Worm (Caenorhabditis elegans) whole organism, L2 larva: ENCODE data around the gene F44D12.16.
"Not testable (repeated sequence)": the region's sequence is repeated elsewhere in the genome, so short reads cannot be mapped to it uniquely, and the experiment has no call there.

Experiments used
- C34F6.9 ChIP-seq: fragments of 150-350 bp; optimal IDR thresholded peaks from 2 replicates; lab custom pipeline; 2014; ENCODE audit warnings: missing biosample characterization, missing genetic modification characterization
- F13H6.1 ChIP-seq: sonication (generic microtip); optimal IDR thresholded peaks from 2 replicates; lab custom pipeline; 2016; ENCODE audit warnings: missing genetic modification characterization, missing compliant biosample characterization
- R02D3.7 ChIP-seq: fragments of 150-350 bp; optimal IDR thresholded peaks from 2 replicates; lab custom pipeline; 2014; ENCODE audit warnings: missing biosample characterization, missing genetic modification characterization
- Y55F3AM.14 ChIP-seq: fragments of 200-800 bp; sonication (Bioruptor generic); optimal IDR thresholded peaks from 2 replicates; lab custom pipeline; 2018; ENCODE audit warnings: mild to moderate bottlenecking, missing genetic modification characterization, missing compliant biosample characterization
- alr-1 ChIP-seq: fragments of 150-350 bp; optimal IDR thresholded peaks from 2 replicates; lab custom pipeline; 2014; ENCODE audit warnings: missing biosample characterization, missing genetic modification characterization
- aly-2 ChIP-seq: fragments of 150-350 bp; optimal IDR thresholded peaks from 2 replicates; lab custom pipeline; 2014; ENCODE audit warnings: missing biosample characterization, missing genetic modification characterization
- ama-1 ChIP-seq: fragments of 150-350 bp; optimal IDR thresholded peaks from 2 replicates; lab custom pipeline; 2018; ENCODE audit warnings: inconsistent platforms
- blmp-1 ChIP-seq: sonication (generic microtip); optimal IDR thresholded peaks from 2 replicates; lab custom pipeline; 2017; ENCODE audit warnings: missing genetic modification characterization, mild to moderate bottlenecking, missing compliant biosample characterization, antibody characterized with exemption, moderate library complexity; ENCODE audit not compliant: insufficient read depth
- ceh-16 ChIP-seq: fragments of 150-350 bp; optimal IDR thresholded peaks from 2 replicates; lab custom pipeline; 2014; ENCODE audit warnings: missing biosample characterization, missing genetic modification characterization
- ceh-82 ChIP-seq: fragments of 150-350 bp; optimal IDR thresholded peaks from 2 replicates; lab custom pipeline; 2014; ENCODE audit warnings: missing biosample characterization, missing genetic modification characterization
- crh-2 ChIP-seq: sonication (generic microtip); optimal IDR thresholded peaks from 2 replicates; lab custom pipeline; 2017; ENCODE audit warnings: missing biosample characterization, missing genetic modification characterization
- egl-27 ChIP-seq: sonication (generic microtip); optimal IDR thresholded peaks from 3 replicates; lab custom pipeline; 2017; ENCODE audit warnings: missing biosample characterization, missing genetic modification reagents, missing genetic modification characterization
- elt-1 ChIP-seq: fragments of 150-350 bp; optimal IDR thresholded peaks from 2 replicates; lab custom pipeline; 2014; ENCODE audit warnings: missing biosample characterization, missing genetic modification characterization
- elt-3 ChIP-seq: sonication (generic microtip); optimal IDR thresholded peaks from 2 replicates; lab custom pipeline; 2017; ENCODE audit warnings: missing biosample characterization, missing genetic modification characterization
- fos-1 ChIP-seq: fragments of 150-350 bp; optimal IDR thresholded peaks from 2 replicates; lab custom pipeline; 2014; ENCODE audit warnings: missing biosample characterization, missing genetic modification characterization
- lin-11 ChIP-seq: fragments of 150-350 bp; sonication (generic microtip); optimal IDR thresholded peaks from 2 replicates; lab custom pipeline; 2014; ENCODE audit warnings: missing biosample characterization, missing genetic modification characterization, inconsistent platforms, mixed read lengths
- lin-13 ChIP-seq: fragments of 150-350 bp; optimal IDR thresholded peaks from 2 replicates; lab custom pipeline; 2014; ENCODE audit warnings: missing biosample characterization, missing genetic modification reagents, missing genetic modification characterization
- lin-39 ChIP-seq: fragments of 150-350 bp; optimal IDR thresholded peaks from 2 replicates; lab custom pipeline; 2014; ENCODE audit warnings: missing biosample characterization, missing genetic modification reagents, missing genetic modification characterization
- lsy-2 ChIP-seq, 2 experiments: fragments of 150-350 bp in 1 of 2; sonication (generic microtip) in 1 of 2; optimal IDR thresholded peaks; 2 replicates each; lab custom pipeline; 2014 to 2017; ENCODE audit warnings: missing biosample characterization in 2 of 2, missing genetic modification characterization in 2 of 2
- mab-5 ChIP-seq: fragments of 150-350 bp; optimal IDR thresholded peaks from 2 replicates; lab custom pipeline; 2014; ENCODE audit warnings: missing biosample characterization, missing genetic modification characterization
- nhr-10 ChIP-seq: sonication (generic microtip); optimal IDR thresholded peaks from 2 replicates; lab custom pipeline; 2017; ENCODE audit warnings: missing biosample characterization, missing genetic modification characterization
- nhr-11 ChIP-seq: fragments of 150-350 bp; optimal IDR thresholded peaks from 2 replicates; lab custom pipeline; 2014; ENCODE audit warnings: missing biosample characterization, missing genetic modification characterization
- nhr-129 ChIP-seq: fragments of 150-350 bp; optimal IDR thresholded peaks from 2 replicates; lab custom pipeline; 2014; ENCODE audit warnings: missing biosample characterization, missing genetic modification characterization
- nhr-21 ChIP-seq: fragments of 150-350 bp; optimal IDR thresholded peaks from 2 replicates; lab custom pipeline; 2014; ENCODE audit warnings: missing biosample characterization, missing genetic modification characterization
- nhr-23 ChIP-seq: fragments of 150-350 bp; optimal IDR thresholded peaks from 2 replicates; lab custom pipeline; 2014; ENCODE audit warnings: missing biosample characterization, missing genetic modification reagents, missing genetic modification characterization
- nhr-237 ChIP-seq: fragments of 150-350 bp; optimal IDR thresholded peaks from 2 replicates; lab custom pipeline; 2014; ENCODE audit warnings: missing biosample characterization, missing genetic modification characterization
- nhr-6 ChIP-seq: fragments of 150-350 bp; optimal IDR thresholded peaks from 2 replicates; lab custom pipeline; 2014; ENCODE audit warnings: missing biosample characterization, missing genetic modification characterization
- nhr-77 ChIP-seq: fragments of 150-350 bp; optimal IDR thresholded peaks from 2 replicates; lab custom pipeline; 2014; ENCODE audit warnings: missing biosample characterization, missing genetic modification characterization
- peb-1 ChIP-seq: fragments of 150-350 bp; optimal IDR thresholded peaks from 2 replicates; lab custom pipeline; 2014; ENCODE audit warnings: missing biosample characterization, missing genetic modification characterization
- sem-4 ChIP-seq: fragments of 150-350 bp; optimal IDR thresholded peaks from 2 replicates; lab custom pipeline; 2014; ENCODE audit warnings: missing biosample characterization, missing genetic modification reagents, missing genetic modification characterization
- skn-1 ChIP-seq: sonication (generic microtip); optimal IDR thresholded peaks from 2 replicates; lab custom pipeline; 2017; ENCODE audit warnings: missing biosample characterization, missing genetic modification characterization
- sma-3 ChIP-seq: sonication (generic microtip); optimal IDR thresholded peaks from 2 replicates; lab custom pipeline; 2016; ENCODE audit warnings: missing genetic modification reagents, missing genetic modification characterization, missing compliant biosample characterization
- sma-9 ChIP-seq, 2 experiments: fragments of 150-350 bp in 1 of 2; sonication (generic microtip) in 1 of 2; optimal IDR thresholded peaks; 2 replicates each; lab custom pipeline; 2014 to 2016; ENCODE audit warnings: missing genetic modification characterization in 2 of 2, mild to moderate bottlenecking in 1 of 2, missing biosample characterization in 1 of 2, missing compliant biosample characterization in 1 of 2, missing genetic modification reagents in 1 of 2, moderate library complexity in 1 of 2
- snpc-4 ChIP-seq: fragments of 150-350 bp; optimal IDR thresholded peaks from 2 replicates; lab custom pipeline; 2014; ENCODE audit warnings: missing biosample characterization, missing genetic modification characterization
- unc-39 ChIP-seq: fragments of 150-350 bp; optimal IDR thresholded peaks from 2 replicates; lab custom pipeline; 2014; ENCODE audit warnings: missing biosample characterization, missing genetic modification characterization
- unc-55 ChIP-seq: fragments of 150-350 bp; sonication (generic microtip); optimal IDR thresholded peaks from 3 replicates; lab custom pipeline; 2014; ENCODE audit warnings: missing biosample characterization, missing genetic modification reagents, missing genetic modification characterization
- unc-62 ChIP-seq: fragments of 150-350 bp; optimal IDR thresholded peaks from 2 replicates; lab custom pipeline; 2014; ENCODE audit warnings: missing biosample characterization, missing genetic modification reagents, missing genetic modification characterization
- zag-1 ChIP-seq: fragments of 150-350 bp; optimal IDR thresholded peaks from 2 replicates; lab custom pipeline; 2014; ENCODE audit warnings: missing biosample characterization, missing genetic modification characterization
- ztf-1 ChIP-seq: fragments of 200-800 bp; sonication (Bioruptor generic); conservative IDR thresholded peaks from 2 replicates; pipeline ENCODE4 v1.3.6; 2022; ENCODE audit warnings: missing genetic modification characterization, missing compliant biosample characterization
- ztf-4 ChIP-seq: fragments of 150-350 bp; optimal IDR thresholded peaks from 2 replicates; lab custom pipeline; 2014; ENCODE audit warnings: missing biosample characterization, missing genetic modification characterization

The F44D12.16 gene

DNA sequence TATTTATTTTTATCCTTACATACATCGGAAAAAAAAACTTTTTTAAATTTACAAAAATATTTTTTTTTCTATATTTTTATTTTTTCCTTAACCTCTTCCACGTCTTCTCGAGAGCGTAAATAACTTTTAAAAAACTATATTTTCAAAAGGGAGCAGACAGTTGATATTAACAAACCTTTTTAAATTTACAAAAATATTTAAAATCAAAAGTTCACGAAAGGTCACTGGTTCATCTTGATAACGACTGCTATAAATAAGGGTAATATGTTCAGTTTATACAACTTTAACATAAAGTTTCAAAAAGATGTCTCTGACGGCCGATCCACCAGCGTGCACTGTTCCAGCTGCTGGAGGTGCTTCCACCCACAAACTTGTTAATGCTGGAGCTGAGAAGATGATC is at the start of gene F44D12.16, which contains the start of gene msd-2:
TSS of gene F44D12.16 (plus strand) at position 301 of the 400 bp plus-strand sequence.
TSS of gene msd-2 (plus strand) at position 305 of the 400 bp plus-strand sequence.
- TF ChIP-seq zag-1 (tag; lab: Kevin White, UChicago); egl-27; nhr-23 (tag; lab: Kevin White, UChicago): not testable (repeated sequence)

DNA sequence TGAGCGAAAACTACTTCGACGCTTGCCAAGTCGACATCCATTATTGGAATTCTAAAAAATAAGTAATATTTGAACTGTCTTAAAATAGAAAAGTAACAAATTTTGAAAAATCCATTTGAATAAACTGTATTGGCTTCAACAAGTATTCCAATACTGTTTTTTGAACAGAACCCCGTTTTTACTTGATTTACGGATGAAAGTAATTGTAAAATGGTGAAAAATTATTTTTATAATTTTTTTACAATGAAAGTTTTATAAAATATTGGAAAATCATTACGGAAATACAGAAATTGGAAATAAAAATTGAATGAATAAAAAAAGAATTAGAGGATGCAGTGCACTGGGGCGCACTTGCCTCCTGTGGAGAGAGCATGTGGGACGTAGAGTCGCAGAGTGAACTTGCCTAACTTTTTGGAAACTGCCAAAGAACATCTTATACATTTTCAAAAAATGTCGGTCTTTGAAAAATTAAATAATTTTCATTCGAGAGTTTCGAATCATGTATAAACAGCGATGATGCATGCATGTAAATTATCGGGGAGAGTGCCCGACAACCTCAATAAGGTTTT is 46.6 kb upstream of the F44D12.16 start, which contains the start of gene rrp-1:
TSS of gene rrp-1 (minus strand) at position 51 of the 569 bp plus-strand sequence.
- TF ChIP-seq C34F6.9 (tag; lab: Kevin White, UChicago), result peak; percentile 38
- peak; percentile 41 for TF ChIP-seq unc-55 (GFP tag; lab: Kevin White, UChicago)
- no peak for TF ChIP-seq lin-39

DNA sequence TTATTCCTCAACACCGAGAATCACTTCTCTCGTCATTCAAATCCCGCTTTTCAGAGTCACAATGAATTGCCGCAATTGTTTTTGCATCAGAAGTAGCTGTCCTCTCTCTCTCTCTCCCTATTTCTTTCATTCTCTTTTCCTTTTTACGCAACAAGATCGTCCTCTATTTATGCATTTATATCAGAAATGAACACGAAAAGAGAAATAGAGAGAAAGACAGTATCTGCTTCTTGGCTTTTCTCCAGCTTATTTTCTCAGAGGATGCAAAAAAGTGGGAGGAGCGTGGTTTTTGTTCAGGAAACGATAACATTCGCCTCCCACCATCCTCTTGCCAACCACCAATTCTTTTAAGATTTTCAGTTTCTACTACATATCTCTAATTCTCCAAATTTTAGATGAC is 46.0 kb upstream of the F44D12.16 start, which contains the start of gene mam-2:
TSS of gene mam-2 (plus strand) at position 301 of the 400 bp plus-strand sequence.
- no peak for TF ChIP-seq ama-1 (lab: Kevin White, UChicago)
- TF ChIP-seq sma-3 (GFP tag; lab: Kevin White, UChicago), result no peak
- TF ChIP-seq unc-62 (GFP tag; lab: Kevin White, UChicago), result no peak
- TF ChIP-seq alr-1, result no peak
- no peak for TF ChIP-seq nhr-6 (tag; lab: Kevin White, UChicago)
- no peak for TF ChIP-seq nhr-21 (tag; lab: Kevin White, UChicago)
- TF ChIP-seq F13H6.1 (tag; lab: Kevin White, UChicago), result no peak
- TF ChIP-seq ceh-16 (tag; lab: Kevin White, UChicago), result no peak
- TF ChIP-seq nhr-10 (tag; lab: Kevin White, UChicago), result no peak
- TF ChIP-seq peb-1 (tag; lab: Kevin White, UChicago), result no peak
- TF ChIP-seq snpc-4 (tag; lab: Kevin White, UChicago), result no peak
- no peak for TF ChIP-seq elt-3 (tag; lab: Kevin White, UChicago)
- TF ChIP-seq lin-11, result no peak
- no peak for TF ChIP-seq aly-2
- TF ChIP-seq ztf-1 (GFP tag; lab: Robert Waterston, UW), result no peak
- TF ChIP-seq, all 48 proteins: peak for 0

DNA sequence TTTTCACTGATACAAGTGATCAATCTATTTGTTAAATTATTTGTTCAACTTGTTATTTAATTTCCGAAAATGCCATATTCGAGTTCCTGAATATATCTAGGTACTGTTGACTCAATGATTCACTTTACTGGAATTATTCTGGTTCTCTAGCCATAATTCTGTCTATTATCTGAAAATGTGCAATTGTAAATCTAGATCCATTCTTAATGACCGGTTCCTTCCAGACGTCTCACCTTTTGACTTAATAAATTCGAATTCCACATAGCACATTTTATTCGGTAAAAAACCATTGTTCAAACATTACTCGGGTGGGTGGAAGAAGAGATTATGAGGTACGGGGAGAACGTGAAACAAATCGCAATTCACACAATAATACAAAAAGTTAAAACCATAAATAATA is 39.5 kb upstream of the F44D12.16 start:
- TF ChIP-seq egl-27 (no peak), lin-13 (no peak), crh-2 (peak; percentile 27)

DNA sequence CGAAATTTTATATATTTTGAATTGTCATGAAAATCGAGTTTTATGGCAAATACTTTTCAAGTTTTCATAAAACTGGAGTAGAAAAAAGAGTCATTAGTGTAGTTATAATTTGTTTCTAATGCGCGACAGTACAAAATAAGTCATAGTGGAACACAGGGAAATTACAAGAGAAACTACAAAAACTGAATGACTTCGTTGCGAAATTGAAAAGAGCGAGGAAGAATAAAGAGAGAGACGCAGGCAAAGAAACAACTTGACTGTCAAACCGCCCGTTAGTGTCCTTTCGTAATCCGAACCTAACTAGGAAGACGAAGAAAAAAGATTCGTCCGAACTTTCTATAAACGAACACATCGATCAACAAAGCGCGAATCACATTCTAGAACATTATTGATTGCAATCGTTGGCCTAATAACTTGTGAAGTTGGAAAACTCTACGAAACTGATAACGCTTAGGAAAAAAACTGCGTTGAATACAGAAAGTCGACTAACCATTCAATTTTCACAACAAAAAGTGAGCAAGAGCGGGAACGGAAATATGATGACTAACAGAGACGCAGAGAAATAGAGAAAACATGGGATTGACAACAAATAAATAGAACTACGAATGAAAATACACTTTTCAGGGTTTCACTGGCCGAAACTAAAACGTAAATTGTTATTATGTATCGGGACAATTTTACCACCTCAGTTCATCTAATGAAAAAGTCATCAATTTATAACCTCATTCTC is 35.3 kb upstream of the F44D12.16 start:
- TF ChIP-seq skn-1 (peak; percentile 70), alr-1 (no peak), ceh-16 (tag; lab: Kevin White, UChicago) (no peak), crh-2 (peak; percentile 20)

DNA sequence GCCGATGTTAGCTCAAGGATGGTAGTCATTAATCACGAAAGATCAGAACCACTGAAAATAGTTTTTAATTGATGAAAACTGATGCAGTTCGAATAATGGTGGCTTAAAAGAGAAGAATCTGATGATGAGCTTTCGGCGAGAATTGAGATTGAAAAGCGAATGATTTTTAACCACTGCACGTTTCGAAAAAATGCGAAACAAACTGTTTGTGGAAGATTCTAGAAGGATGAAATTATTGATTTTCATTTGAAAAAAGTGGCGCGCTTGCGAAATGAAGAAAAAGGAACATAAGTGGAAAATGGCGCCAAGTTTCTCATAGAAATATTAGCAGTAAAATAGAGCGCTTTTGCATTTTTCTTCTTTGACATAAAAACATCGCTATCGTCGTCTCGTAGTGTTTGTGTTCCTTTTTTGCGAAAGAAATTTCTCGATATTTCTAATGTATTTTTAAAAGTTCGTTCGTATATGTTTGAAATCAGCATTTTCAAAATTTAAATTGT is 33.9 kb upstream of the F44D12.16 start, which contains the start of gene uba-1:
TSS of gene uba-1 (minus strand) at position 51 of the 500 bp plus-strand sequence.
- TF ChIP-seq nhr-77 (tag; lab: Kevin White, UChicago) (no peak), C34F6.9 (tag; lab: Kevin White, UChicago) (peak; percentile 55), lin-11 (no peak), aly-2 (no peak), F13H6.1 (tag; lab: Kevin White, UChicago) (peak; percentile 13), sem-4 (tag; lab: Kevin White, UChicago) (no peak), elt-1 (tag; lab: Kevin White, UChicago) (no peak), lin-39 (no peak), blmp-1 (tag; lab: Kevin White, UChicago) (no peak), egl-27 (no peak), ztf-4 (tag; lab: Kevin White, UChicago) (no peak), Y55F3AM.14 (peak; percentile 60), nhr-6 (tag; lab: Kevin White, UChicago) (no peak), fos-1 (tag; lab: Kevin White, UChicago) (no peak), ceh-82 (tag; lab: Kevin White, UChicago) (no peak), nhr-129 (tag; lab: Kevin White, UChicago) (no peak), R02D3.7 (no peak), nhr-237 (no peak), peb-1 (tag; lab: Kevin White, UChicago) (no peak), unc-39 (no peak), skn-1 (no peak), sma-9 (GFP tag; optimal IDR thresholded peaks at IDR 0.05; lab: Kevin White, UChicago) (no peak), sma-9 (tag; optimal IDR thresholded peaks at IDR 0.05; lab: Kevin White, UChicago) (no peak), unc-62 (GFP tag; lab: Kevin White, UChicago) (no peak), lsy-2 (tag; optimal IDR thresholded peaks at IDR 0.05; lab: Kevin White, UChicago) (peak in 1 of 2 experiments; percentile 50), ztf-1 (GFP tag; lab: Robert Waterston, UW) (no peak), mab-5 (tag; lab: Kevin White, UChicago) (peak; percentile 12), nhr-11 (no peak), unc-55 (GFP tag; lab: Kevin White, UChicago) (peak; percentile 55)
